Fruit fly (Drosophila melanogaster) whole organism, embryonic: ENCODE data around the gene Abl.

Source experiments
- Atf6 ChIP-seq: fragments of 200-800 bp; sonication (Bioruptor generic); IDR thresholded peaks from 2 replicates; pipeline ENCODE4 v1.3.6; 2022; ENCODE audit warnings: missing biosample characterization, missing genetic modification characterization
- Bteb2 ChIP-seq: fragments of 200-800 bp; sonication (Bioruptor generic); optimal IDR thresholded peaks from 2 replicates; lab custom pipeline; 2016; ENCODE audit warnings: missing biosample characterization, missing genetic modification characterization
- C15 ChIP-seq: fragments of 200-800 bp; sonication (Bioruptor generic); IDR thresholded peaks from 3 replicates; pipeline ENCODE4 v1.3.6; 2022; ENCODE audit warnings: missing biosample characterization, missing genetic modification characterization
- CG1024 ChIP-seq: fragments of 200-800 bp; sonication (Bioruptor generic); IDR thresholded peaks from 2 replicates; pipeline ENCODE4 v1.3.6; 2022; ENCODE audit warnings: missing biosample characterization, missing genetic modification characterization
- CG10654 ChIP-seq: fragments of 200-800 bp; sonication (Bioruptor generic); optimal IDR thresholded peaks from 2 replicates; lab custom pipeline; 2016; ENCODE audit warnings: missing biosample characterization, missing genetic modification characterization
- CG11456 ChIP-seq: fragments of 200-800 bp; sonication (Bioruptor generic); IDR thresholded peaks from 3 replicates; pipeline ENCODE4 v1.3.6; 2022; ENCODE audit warnings: missing biosample characterization, missing genetic modification characterization
- CG12299 ChIP-seq: fragments of 200-800 bp; sonication (Bioruptor generic); optimal IDR thresholded peaks from 2 replicates; lab custom pipeline; 2018; ENCODE audit warnings: missing biosample characterization, mild to moderate bottlenecking, missing genetic modification characterization
- CG15073 ChIP-seq: fragments of 200-800 bp; sonication (Bioruptor generic); optimal IDR thresholded peaks from 2 replicates; lab custom pipeline; 2016; ENCODE audit warnings: missing biosample characterization, missing genetic modification characterization
- CG16863 ChIP-seq: fragments of 200-800 bp; sonication (Bioruptor generic); optimal IDR thresholded peaks from 3 replicates; lab custom pipeline; 2016; ENCODE audit warnings: missing biosample characterization, missing genetic modification characterization
- CG18011 ChIP-seq: fragments of 200-800 bp; sonication (Bioruptor generic); optimal IDR thresholded peaks from 2 replicates; lab custom pipeline; 2017; ENCODE audit warnings: missing biosample characterization, missing genetic modification characterization, mild to moderate bottlenecking, moderate library complexity, missing genotype
- CG18619 ChIP-seq: fragments of 200-800 bp; sonication (Bioruptor generic); optimal IDR thresholded peaks from 3 replicates; lab custom pipeline; 2017; ENCODE audit warnings: missing biosample characterization, mild to moderate bottlenecking, missing genetic modification characterization
- CG2120 ChIP-seq: fragments of 200-800 bp; sonication (Bioruptor generic); optimal IDR thresholded peaks from 3 replicates; lab custom pipeline; 2016; ENCODE audit warnings: missing biosample characterization, missing genetic modification characterization
- CG3065 ChIP-seq: fragments of 200-800 bp; sonication (Bioruptor generic); optimal IDR thresholded peaks from 2 replicates; lab custom pipeline; 2016; ENCODE audit warnings: missing biosample characterization, missing genetic modification characterization
- CG32532 ChIP-seq: fragments of 200-800 bp; sonication (Bioruptor generic); IDR thresholded peaks from 2 replicates; pipeline ENCODE4 v1.3.6; 2022; ENCODE audit warnings: missing biosample characterization, missing genetic modification characterization
- CG34376 ChIP-seq: fragments of 200-800 bp; sonication (Bioruptor generic); optimal IDR thresholded peaks from 2 replicates; lab custom pipeline; 2018; ENCODE audit warnings: missing biosample characterization, mild to moderate bottlenecking, missing genetic modification characterization
- CG4282 ChIP-seq: fragments of 200-800 bp; sonication (Bioruptor generic); optimal IDR thresholded peaks from 2 replicates; lab custom pipeline; 2016; ENCODE audit warnings: missing biosample characterization, missing genetic modification characterization
- CG6683 ChIP-seq: fragments of 200-800 bp; sonication (Bioruptor generic); optimal IDR thresholded peaks from 2 replicates; lab custom pipeline; 2017; ENCODE audit warnings: missing biosample characterization, mild to moderate bottlenecking, missing genetic modification characterization, missing genetic modification reagents
- CG7556 ChIP-seq: fragments of 200-800 bp; sonication (Bioruptor generic); optimal IDR thresholded peaks from 2 replicates; lab custom pipeline; 2017; ENCODE audit warnings: missing biosample characterization, mild to moderate bottlenecking, missing genetic modification characterization
- CG7786 ChIP-seq: fragments of 200-800 bp; sonication (Bioruptor generic); optimal IDR thresholded peaks from 2 replicates; lab custom pipeline; 2016; ENCODE audit warnings: missing biosample characterization, missing genetic modification characterization
- CG7987 ChIP-seq: fragments of 200-800 bp; sonication (Bioruptor generic); optimal IDR thresholded peaks from 2 replicates; lab custom pipeline; 2018; ENCODE audit warnings: missing biosample characterization, mild to moderate bottlenecking, missing genetic modification characterization, moderate library complexity
- CG8359 ChIP-seq: fragments of 200-800 bp; sonication (Bioruptor generic); optimal IDR thresholded peaks from 2 replicates; lab custom pipeline; 2017; ENCODE audit warnings: missing biosample characterization, mild to moderate bottlenecking, missing genetic modification characterization, borderline replicate concordance
- Dek ChIP-seq: fragments of 200-800 bp; sonication (Bioruptor generic); optimal IDR thresholded peaks from 3 replicates; lab custom pipeline; 2019; ENCODE audit warnings: missing biosample characterization, mild to moderate bottlenecking, missing genetic modification characterization, moderate library complexity
- Dfd ChIP-seq, 2 experiments: fragments of >200 bp; optimal IDR thresholded peaks; 2 replicates each; lab custom pipeline; 2017; ENCODE audit warnings: missing biosample characterization in 2 of 2, missing genetic modification characterization in 2 of 2
- Elba2 ChIP-seq: fragments of 200-800 bp; sonication (Bioruptor generic); optimal IDR thresholded peaks from 3 replicates; lab custom pipeline; 2016; ENCODE audit warnings: missing biosample characterization, missing genetic modification characterization
- GATAe ChIP-seq: fragments of 200-800 bp; sonication (Bioruptor generic); conservative IDR thresholded peaks from 2 replicates; pipeline ENCODE4 v1.3.6; 2022; ENCODE audit warnings: missing biosample characterization, missing genetic modification characterization
- Hey ChIP-seq: fragments of 200-800 bp; sonication (Bioruptor generic); optimal IDR thresholded peaks from 3 replicates; lab custom pipeline; 2018; ENCODE audit warnings: missing biosample characterization, mild to moderate bottlenecking, missing genetic modification characterization
- NC2α ChIP-seq: fragments of 200-800 bp; sonication (Bioruptor generic); optimal IDR thresholded peaks from 2 replicates; lab custom pipeline; 2016; ENCODE audit warnings: missing biosample characterization, missing genetic modification characterization
- NFAT ChIP-seq: fragments of 200-800 bp; sonication (Bioruptor generic); IDR thresholded peaks from 2 replicates; pipeline ENCODE4 v1.3.6; 2022; ENCODE audit warnings: missing biosample characterization, missing genetic modification characterization
- Ssrp ChIP-seq: fragments of 200-800 bp; sonication (Bioruptor generic); optimal IDR thresholded peaks from 2 replicates; lab custom pipeline; 2018; ENCODE audit warnings: missing biosample characterization, mild to moderate bottlenecking, missing genetic modification characterization, moderate library complexity
- Vsx1 ChIP-seq: fragments of 200-800 bp; sonication (Bioruptor generic); optimal IDR thresholded peaks from 2 replicates; lab custom pipeline; 2017; ENCODE audit warnings: missing biosample characterization, mild to moderate bottlenecking, missing genetic modification characterization, missing genetic modification reagents
- btn ChIP-seq: fragments of 200-800 bp; sonication (Bioruptor generic); optimal IDR thresholded peaks from 2 replicates; lab custom pipeline; 2016; ENCODE audit warnings: missing biosample characterization, missing genetic modification characterization
- cg ChIP-seq: fragments of 200-800 bp; sonication (Bioruptor generic); optimal IDR thresholded peaks from 3 replicates; lab custom pipeline; 2019; ENCODE audit warnings: missing biosample characterization, mild to moderate bottlenecking, missing genetic modification characterization, moderate library complexity
- crc ChIP-seq: fragments of 200-800 bp; sonication (Bioruptor generic); optimal IDR thresholded peaks from 2 replicates; lab custom pipeline; 2016; ENCODE audit warnings: missing biosample characterization, missing genetic modification characterization
- dati ChIP-seq: fragments of 200-800 bp; sonication (Bioruptor generic); IDR thresholded peaks from 2 replicates; pipeline ENCODE4 v1.3.6; 2022; ENCODE audit warnings: missing biosample characterization, missing genetic modification characterization
- dpn ChIP-seq, 2 experiments: fragments of 200-800 bp; sonication (Bioruptor generic); optimal IDR thresholded peaks; 3 replicates each; lab custom pipeline; 2016; ENCODE audit warnings: missing biosample characterization in 2 of 2, missing genetic modification characterization in 2 of 2
- eyg ChIP-seq: fragments of 200-800 bp; sonication (Bioruptor generic); optimal IDR thresholded peaks from 3 replicates; lab custom pipeline; 2016; ENCODE audit warnings: missing biosample characterization, missing genetic modification characterization
- fd3F ChIP-seq: fragments of 200-800 bp; sonication (Bioruptor generic); optimal IDR thresholded peaks from 2 replicates; lab custom pipeline; 2018; ENCODE audit warnings: missing biosample characterization, mild to moderate bottlenecking, missing genetic modification characterization, moderate library complexity
- jigr1 ChIP-seq: fragments of 200-800 bp; sonication (Bioruptor generic); IDR thresholded peaks from 3 replicates; pipeline ENCODE4 v1.3.6; 2022; ENCODE audit warnings: missing biosample characterization, missing genetic modification characterization
- ken ChIP-seq: fragments of 200-800 bp; sonication (Bioruptor generic); IDR thresholded peaks from 3 replicates; pipeline ENCODE4 v1.3.6; 2022; ENCODE audit warnings: missing biosample characterization, missing genetic modification characterization
- maf-S ChIP-seq: fragments of 200-800 bp; sonication (Bioruptor generic); optimal IDR thresholded peaks from 2 replicates; lab custom pipeline; 2016; ENCODE audit warnings: missing biosample characterization, missing genetic modification characterization
- mld ChIP-seq: fragments of 200-800 bp; sonication (Bioruptor generic); IDR thresholded peaks from 3 replicates; pipeline ENCODE4 v1.3.6; 2022; ENCODE audit warnings: missing biosample characterization, missing genetic modification characterization; ENCODE audit not compliant: partially characterized antibody
- ranshi ChIP-seq: fragments of 200-800 bp; sonication (Bioruptor generic); IDR thresholded peaks from 2 replicates; pipeline ENCODE4 v1.3.6; 2022; ENCODE audit warnings: missing biosample characterization, missing genetic modification characterization
- repo ChIP-seq: fragments of 200-800 bp; sonication (Bioruptor generic); optimal IDR thresholded peaks from 2 replicates; lab custom pipeline; 2016; ENCODE audit warnings: missing biosample characterization, missing genetic modification characterization
- tna ChIP-seq: fragments of 200-800 bp; sonication (Bioruptor generic); IDR thresholded peaks from 2 replicates; pipeline ENCODE4 v1.3.6; 2022; ENCODE audit warnings: missing biosample characterization, missing genetic modification characterization; ENCODE audit not compliant: partially characterized antibody
- trem ChIP-seq: fragments of 200-800 bp; optimal IDR thresholded peaks from 3 replicates; lab custom pipeline; 2019; ENCODE audit warnings: missing biosample characterization, mild to moderate bottlenecking, missing genetic modification characterization, moderate library complexity
- tx ChIP-seq: fragments of 200-800 bp; sonication (Bioruptor generic); optimal IDR thresholded peaks from 2 replicates; lab custom pipeline; 2016; ENCODE audit warnings: missing biosample characterization, missing genetic modification characterization
- unpg ChIP-seq: fragments of 200-800 bp; sonication (Bioruptor generic); optimal IDR thresholded peaks from 3 replicates; lab custom pipeline; 2018; ENCODE audit warnings: missing biosample characterization, mild to moderate bottlenecking, missing genetic modification characterization, moderate library complexity
- vnd ChIP-seq: fragments of 200-800 bp; sonication (Bioruptor generic); IDR thresholded peaks from 3 replicates; pipeline ENCODE4 v1.3.6; 2022; ENCODE audit warnings: missing biosample characterization, missing genetic modification characterization; ENCODE audit not compliant: partially characterized antibody
- vvl ChIP-seq: fragments of 200-800 bp; sonication (Bioruptor generic); IDR thresholded peaks from 2 replicates; pipeline ENCODE4 v1.3.6; 2022; ENCODE audit warnings: missing biosample characterization, missing genetic modification characterization
- zen ChIP-seq: fragments of 200-800 bp; sonication (Bioruptor generic); optimal IDR thresholded peaks from 3 replicates; lab custom pipeline; 2018; ENCODE audit warnings: missing biosample characterization, mild to moderate bottlenecking, missing genetic modification characterization, moderate library complexity

Abl gene

dm6 chr3L:16647578-16648113, at the start of gene Abl (continued):
- no peak for TF ChIP-seq Ssrp (tag; lab: Kevin White, UChicago)
- peak; percentile 45 for TF ChIP-seq Atf6 (GFP tag; lab: Robert Waterston, UW)
- peak; percentile 75 for TF ChIP-seq zen
- TF ChIP-seq CG8359 (GFP tag; lab: Kevin White, UChicago), result peak; percentile 15
- TF ChIP-seq dati (GFP tag; lab: Robert Waterston, UW), result no peak
- peak; percentile 68 for TF ChIP-seq tx
- no peak for TF ChIP-seq CG15073 (GFP tag; lab: Kevin White, UChicago)
- peak; percentile 60 for TF ChIP-seq NC2α (GFP tag; lab: Kevin White, UChicago)
- no peak for TF ChIP-seq CG18619 (GFP tag; lab: Kevin White, UChicago)
- peak; percentile 34 for TF ChIP-seq CG6683 (GFP tag; lab: Kevin White, UChicago)
- TF ChIP-seq repo (GFP tag; lab: Kevin White, UChicago), result peak; percentile 89
- peak; percentile 100 for TF ChIP-seq trem (tag; lab: Kevin White, UChicago)
- peak; percentile 77 for TF ChIP-seq maf-S (GFP tag; lab: Kevin White, UChicago)
- no peak for TF ChIP-seq GATAe (GFP tag; lab: Robert Waterston, UW)
- peak; percentile 92 for TF ChIP-seq CG2120 (GFP tag; lab: Kevin White, UChicago)
- peak; percentile 57; the same call in 1 of the 2 replicates for TF ChIP-seq CG32532 (GFP tag; lab: Robert Waterston, UW)
- peak; percentile 74 for TF ChIP-seq cg
- TF ChIP-seq CG4282 (GFP tag; lab: Kevin White, UChicago), result peak; percentile 92
- TF ChIP-seq CG7987, result peak; percentile 78
- peak; percentile 42 for TF ChIP-seq CG10654 (GFP tag; lab: Kevin White, UChicago)
- no peak for TF ChIP-seq CG3065 (GFP tag; lab: Kevin White, UChicago)
- TF ChIP-seq mld (GFP tag; lab: Robert Waterston, UW), result peak; percentile 62; the same call in 1 of the 3 replicates
- peak; percentile 31 for TF ChIP-seq unpg (GFP tag; lab: Kevin White, UChicago)
- TF ChIP-seq CG11456, result peak; percentile 64; the same call in 1 of the 3 replicates
- peak; percentile 84 for TF ChIP-seq Elba2 (GFP tag; lab: Kevin White, UChicago)
- TF ChIP-seq NFAT (GFP tag; lab: Robert Waterston, UW), result peak; percentile 59; the same call in 1 of the 2 replicates
- no peak for TF ChIP-seq jigr1
- peak; percentile 34 for TF ChIP-seq CG34376 (GFP tag; lab: Kevin White, UChicago)
- TF ChIP-seq Dfd (GFP tag; optimal IDR thresholded peaks at IDR 0.05; lab: Kevin White, UChicago), result no peak
- peak; percentile 1 for TF ChIP-seq CG18011
- TF ChIP-seq Bteb2 (GFP tag; lab: Kevin White, UChicago), result peak; percentile 73
- TF ChIP-seq CG12299 (tag; lab: Kevin White, UChicago), result peak; percentile 69
- TF ChIP-seq CG7556 (GFP tag; lab: Kevin White, UChicago), result peak; percentile 48
- TF ChIP-seq btn (GFP tag; lab: Kevin White, UChicago), result peak; percentile 26
- peak; percentile 64 for TF ChIP-seq CG16863 (GFP tag; lab: Kevin White, UChicago)
- TF ChIP-seq ranshi (GFP tag; lab: Robert Waterston, UW), result no peak
- no peak for TF ChIP-seq CG1024 (GFP tag; lab: Robert Waterston, UW)
- peak; percentile 69 for TF ChIP-seq Dek (tag; lab: Kevin White, UChicago)
- TF ChIP-seq C15 (GFP tag; lab: Robert Waterston, UW), result no peak
- peak; percentile 53 for TF ChIP-seq eyg (GFP tag; lab: Kevin White, UChicago)
- TF ChIP-seq tna (GFP tag; lab: Robert Waterston, UW), result peak; percentile 72
- TF ChIP-seq CG7786, result peak; percentile 65
- TF ChIP-seq ken, result peak; percentile 56; the same call in 2 of the 3 replicates
- TF ChIP-seq dpn (GFP tag; optimal IDR thresholded peaks at IDR 0.05; lab: Kevin White, UChicago), result peak; percentile 81 to 84
- peak; percentile 25 for TF ChIP-seq fd3F (GFP tag; lab: Kevin White, UChicago)
- TF ChIP-seq vvl (GFP tag; lab: Robert Waterston, UW), result peak; percentile 66
- peak; percentile 22 for TF ChIP-seq Vsx1 (GFP tag; lab: Kevin White, UChicago)
- TF ChIP-seq vnd (GFP tag; lab: Robert Waterston, UW), result peak; percentile 52; the same call in 2 of the 3 replicates
- no peak for TF ChIP-seq Hey (tag; lab: Kevin White, UChicago)
- no peak for TF ChIP-seq crc (GFP tag; lab: Kevin White, UChicago)
